Fruit fly (Drosophila melanogaster): ENCODE results near the gene CG10098.

CG10098 gene

dm6 chr3R:7127966-7128365 lies 3.6 kb downstream of the CG10098 start, which contains the start of gene CG10068 (continued):
- TF ChIP-seq HLH4C (GFP tag; IDR thresholded peaks at IDR 0.05; ENCODE audit: partially characterized antibody) (no peak), Ets65A (GFP tag) (peak; percentile 97), CG15696 (tag; optimal IDR thresholded peaks at IDR 0.05) (peak; percentile 85), CG8388 (GFP tag; optimal IDR thresholded peaks at IDR 0.05) (peak; percentile 87), CG11398 (GFP tag; optimal IDR thresholded peaks at IDR 0.05) (peak; percentile 85), CG9609 (GFP tag; optimal IDR thresholded peaks at IDR 0.05) (peak; percentile 87), Eip74EF (GFP tag; optimal IDR thresholded peaks at IDR 0.05) (peak in 1 of 2 experiments; percentile 74), vfl (GFP tag; optimal IDR thresholded peaks at IDR 0.05) (peak; percentile 72), MTF-1 (GFP tag; optimal IDR thresholded peaks at IDR 0.05; ENCODE audit: borderline replicate concordance) (peak; percentile 70), CG2678 (tag; optimal IDR thresholded peaks at IDR 0.05) (peak; percentile 90), CG14014 (GFP tag; IDR thresholded peaks at IDR 0.05) (peak; percentile 89), CG3407 (GFP tag; optimal IDR thresholded peaks at IDR 0.05) (peak; percentile 79), MBD-R2 (GFP tag; IDR thresholded peaks at IDR 0.05) (peak; percentile 93), Sox102F (GFP tag; optimal IDR thresholded peaks at IDR 0.05) (peak; percentile 90), pho (GFP tag; optimal IDR thresholded peaks at IDR 0.05) (peak; percentile 84), CG12155 (GFP tag; optimal IDR thresholded peaks at IDR 0.05) (peak; percentile 85), CG16863 (GFP tag; optimal IDR thresholded peaks at IDR 0.05) (peak; percentile 89), seq (GFP tag; IDR thresholded peaks at IDR 0.05) (peak; percentile 91), Dip2 (GFP tag; IDR thresholded peaks at IDR 0.05) (peak; percentile 40; the same call in 1 of the 2 replicates), sima (GFP tag; optimal IDR thresholded peaks at IDR 0.05) (peak; percentile 22), Bgb (GFP tag; IDR thresholded peaks at IDR 0.05; ENCODE audit: partially characterized antibody) (no peak), pum (GFP tag; optimal IDR thresholded peaks at IDR 0.05) (peak; percentile 85), zfh1 (GFP tag; IDR thresholded peaks at IDR 0.05) (peak; percentile 97), CG8924 (tag; optimal IDR thresholded peaks at IDR 0.05) (peak; percentile 96), p53 (GFP tag; optimal IDR thresholded peaks at IDR 0.05) (peak; percentile 55), Camta (GFP tag; optimal IDR thresholded peaks at IDR 0.05) (peak; percentile 83), Chrac-16 (GFP tag; optimal IDR thresholded peaks at IDR 0.05) (peak; percentile 89), salm (tag; optimal IDR thresholded peaks at IDR 0.05) (peak; percentile 75), crc (GFP tag; optimal IDR thresholded peaks at IDR 0.05) (peak; percentile 76), BEAF-32 (GFP tag; optimal IDR thresholded peaks at IDR 0.05) (peak; percentile 44), Blimp-1 (GFP tag; optimal IDR thresholded peaks at IDR 0.05) (peak; percentile 84), CG14965 (GFP tag; optimal IDR thresholded peaks at IDR 0.05; ENCODE audit: borderline replicate concordance) (peak; percentile 39), CG1832 (GFP tag; optimal IDR thresholded peaks at IDR 0.05) (no peak), CG9932 (GFP tag; IDR thresholded peaks at IDR 0.05) (no peak; the same call in 1 of the 2 replicates), CG2199 (GFP tag; IDR thresholded peaks at IDR 0.05) (peak; percentile 97), Ptx1 (GFP tag; IDR thresholded peaks at IDR 0.05) (peak; percentile 90), chn (GFP tag; optimal IDR thresholded peaks at IDR 0.05) (peak; percentile 89), Doc3 (GFP tag; IDR thresholded peaks at IDR 0.05; ENCODE audit: partially characterized antibody) (no peak), luna (GFP tag; optimal IDR thresholded peaks at IDR 0.05) (peak; percentile 52), CG13287 (GFP tag; IDR thresholded peaks at IDR 0.05; ENCODE audit: partially characterized antibody) (peak; percentile 61), CG16815 (GFP tag; optimal IDR thresholded peaks at IDR 0.05) (peak; percentile 77), CG13624 (GFP tag; optimal IDR thresholded peaks at IDR 0.05) (peak; percentile 87), B-H1 (GFP tag; IDR thresholded peaks at IDR 0.05) (peak; percentile 86), CoRest (tag; optimal IDR thresholded peaks at IDR 0.05) (peak; percentile 88), BtbVII (GFP tag; optimal IDR thresholded peaks at IDR 0.05) (peak; percentile 81), Abd-B (GFP tag; optimal IDR thresholded peaks at IDR 0.05) (peak; percentile 86), kay (GFP tag; optimal IDR thresholded peaks at IDR 0.05) (peak; percentile 78), CG4282 (GFP tag; optimal IDR thresholded peaks at IDR 0.05) (peak; percentile 54), twi (tag; optimal IDR thresholded peaks at IDR 0.05) (peak; percentile 66), CG10267 (tag; optimal IDR thresholded peaks at IDR 0.05) (peak; percentile 99)
